Fruit fly (Drosophila melanogaster) whole organism, embryonic: ENCODE data around the gene CG32554.

Source experiments
- CG30403 ChIP-seq: fragments of 200-800 bp; sonication (Bioruptor generic); optimal IDR thresholded peaks from 3 replicates; lab custom pipeline; 2016; ENCODE audit warnings: missing biosample characterization, missing genetic modification characterization
- CG7372 ChIP-seq: fragments of 200-800 bp; sonication (Bioruptor generic); IDR thresholded peaks from 2 replicates; pipeline ENCODE4 v1.3.6; 2022; ENCODE audit warnings: missing biosample characterization, missing genetic modification characterization
- CTCF ChIP-seq: fragments of 200-800 bp; sonication (Bioruptor generic); optimal IDR thresholded peaks from 2 replicates; lab custom pipeline; 2017; ENCODE audit warnings: missing biosample characterization, mild to moderate bottlenecking, missing genetic modification characterization, moderate library complexity
- NfI ChIP-seq: fragments of 200-800 bp; sonication (Bioruptor generic); optimal IDR thresholded peaks from 3 replicates; lab custom pipeline; 2018; ENCODE audit warnings: missing biosample characterization, mild to moderate bottlenecking, missing genetic modification characterization, moderate library complexity
- sqz ChIP-seq: fragments of 200-800 bp; sonication (Bioruptor generic); optimal IDR thresholded peaks from 3 replicates; lab custom pipeline; 2018; ENCODE audit warnings: missing biosample characterization, mild to moderate bottlenecking, missing genetic modification characterization
- zen2 ChIP-seq: fragments of 200-800 bp; sonication (Bioruptor generic); IDR thresholded peaks from 3 replicates; pipeline ENCODE4 v1.3.6; 2022; ENCODE audit warnings: missing biosample characterization, missing genetic modification characterization; ENCODE audit not compliant: partially characterized antibody

- TF ChIP-seq CG30403 (GFP tag; lab: Kevin White, UChicago) (peak; percentile 96), zen2 (GFP tag; lab: Robert Waterston, UW) (no peak), CG7372 (peak; percentile 95), sqz (peak; percentile 88), CTCF (GFP tag; lab: Kevin White, UChicago) (peak; percentile 66), NfI (peak; percentile 97)
These were observed 27.9 kb upstream of the CG32554 start for dm6 chrX:17880269-17880889.
